Worm (Caenorhabditis elegans) whole organism, late embryonic: ENCODE data around the gene mrpl-22.

Experiments used
- T23F11.4 ChIP-seq: fragments of 200-800 bp; sonication (Bioruptor generic); optimal IDR thresholded peaks from 2 replicates; lab custom pipeline; 2018; ENCODE audit warnings: mild to moderate bottlenecking, missing genetic modification characterization, missing compliant biosample characterization
- ceh-14 ChIP-seq: sonication (generic microtip); optimal IDR thresholded peaks from 2 replicates; lab custom pipeline; 2016; ENCODE audit warnings: missing genotype, missing genetic modification characterization, missing compliant biosample characterization
- ceh-6 ChIP-seq: fragments of 200-800 bp; sonication (Bioruptor generic); optimal IDR thresholded peaks from 2 replicates; lab custom pipeline; 2018; ENCODE audit warnings: mild to moderate bottlenecking, missing genetic modification characterization, missing compliant biosample characterization
- ceh-9 ChIP-seq: sonication (generic microtip); optimal IDR thresholded peaks from 2 replicates; lab custom pipeline; 2016; ENCODE audit warnings: mild to moderate bottlenecking, missing genetic modification characterization, inconsistent platforms, missing compliant biosample characterization
- dve-1 ChIP-seq: sonication (generic microtip); optimal IDR thresholded peaks from 2 replicates; lab custom pipeline; 2017; ENCODE audit warnings: antibody characterized with exemption, mild to moderate bottlenecking, missing genetic modification characterization, missing compliant biosample characterization
- ets-4 ChIP-seq: sonication (generic microtip); optimal IDR thresholded peaks from 2 replicates; lab custom pipeline; 2016; ENCODE audit warnings: missing genetic modification characterization, missing compliant biosample characterization
- fkh-10 ChIP-seq: fragments of 150-350 bp; optimal IDR thresholded peaks from 2 replicates; lab custom pipeline; 2014; ENCODE audit warnings: missing biosample characterization, missing genetic modification reagents, missing genetic modification characterization
- hlh-13 ChIP-seq: fragments of 200-800 bp; sonication (Bioruptor generic); optimal IDR thresholded peaks from 2 replicates; lab custom pipeline; 2018; ENCODE audit warnings: mild to moderate bottlenecking, missing genetic modification characterization, missing compliant biosample characterization
- hlh-15 ChIP-seq: sonication (generic microtip); optimal IDR thresholded peaks from 2 replicates; lab custom pipeline; 2016; ENCODE audit warnings: missing genetic modification characterization, missing compliant biosample characterization
- lin-11 ChIP-seq: fragments of 200-800 bp; sonication (Bioruptor generic); optimal IDR thresholded peaks from 2 replicates; lab custom pipeline; 2018; ENCODE audit warnings: mild to moderate bottlenecking, missing genetic modification characterization, missing compliant biosample characterization
- nfya-1 ChIP-seq: sonication (generic microtip); optimal IDR thresholded peaks from 2 replicates; lab custom pipeline; 2017; ENCODE audit warnings: missing genetic modification characterization, mild to moderate bottlenecking, missing compliant biosample characterization, antibody characterized with exemption, moderate library complexity
- pha-2 ChIP-seq: sonication (generic microtip); optimal IDR thresholded peaks from 2 replicates; lab custom pipeline; 2017; ENCODE audit warnings: mild to moderate bottlenecking, missing genetic modification characterization, missing compliant biosample characterization
- pros-1 ChIP-seq: fragments of 150-350 bp; optimal IDR thresholded peaks from 2 replicates; lab custom pipeline; 2014; ENCODE audit warnings: missing biosample characterization, missing genetic modification reagents, missing genetic modification characterization

- no peak for TF ChIP-seq lin-11 (tag; lab: Kevin White, UChicago)
- no peak for TF ChIP-seq ets-4
- TF ChIP-seq ceh-9: no peak
- TF ChIP-seq pros-1: no peak
- no peak for TF ChIP-seq ceh-14
- TF ChIP-seq dve-1 (tag; lab: Kevin White, UChicago): no peak
- TF ChIP-seq ceh-6 (GFP tag; lab: Kevin White, UChicago): no peak
- TF ChIP-seq nfya-1 (tag; lab: Kevin White, UChicago): no peak
- TF ChIP-seq pha-2 (tag; lab: Kevin White, UChicago): no peak
- TF ChIP-seq fkh-10 (GFP tag; lab: Kevin White, UChicago): no peak
- no peak for TF ChIP-seq T23F11.4
- TF ChIP-seq hlh-15: no peak
- no peak for TF ChIP-seq hlh-13 (GFP tag; lab: Kevin White, UChicago)
Observed at ce11 chrIII:10657661-10658060, 42.4 kb downstream of the mrpl-22 start.
